Fruit fly (Drosophila melanogaster): ENCODE data around the gene CG11089.

dm6 chr3R:24922270-24922669 is 45.4 kb downstream of the CG11089 start, which contains the start of gene Mink:
- no peak for TF ChIP-seq Jra (GFP tag; optimal IDR thresholded peaks at IDR 0.05)
- no peak for TF ChIP-seq Abd-B (GFP tag; optimal IDR thresholded peaks at IDR 0.05)
- TF ChIP-seq Vsx2 (GFP tag; optimal IDR thresholded peaks at IDR 0.05; ENCODE audit: partially characterized antibody), result no peak
- TF ChIP-seq woc (GFP tag; optimal IDR thresholded peaks at IDR 0.05), result no peak
- TF ChIP-seq fru (GFP tag; optimal IDR thresholded peaks at IDR 0.05), result no peak
- no peak for TF ChIP-seq Myc (optimal IDR thresholded peaks at IDR 0.05)
- no peak for TF ChIP-seq h (GFP tag; optimal IDR thresholded peaks at IDR 0.05)
- TF ChIP-seq CrebA (GFP tag; optimal IDR thresholded peaks at IDR 0.05; ENCODE audit: borderline replicate concordance), result no peak
- no peak for TF ChIP-seq Sp1 (GFP tag; optimal IDR thresholded peaks at IDR 0.05)
